Worm (Caenorhabditis elegans): ENCODE measurements around the gene ztf-18.

ztf-18 gene

DNA sequence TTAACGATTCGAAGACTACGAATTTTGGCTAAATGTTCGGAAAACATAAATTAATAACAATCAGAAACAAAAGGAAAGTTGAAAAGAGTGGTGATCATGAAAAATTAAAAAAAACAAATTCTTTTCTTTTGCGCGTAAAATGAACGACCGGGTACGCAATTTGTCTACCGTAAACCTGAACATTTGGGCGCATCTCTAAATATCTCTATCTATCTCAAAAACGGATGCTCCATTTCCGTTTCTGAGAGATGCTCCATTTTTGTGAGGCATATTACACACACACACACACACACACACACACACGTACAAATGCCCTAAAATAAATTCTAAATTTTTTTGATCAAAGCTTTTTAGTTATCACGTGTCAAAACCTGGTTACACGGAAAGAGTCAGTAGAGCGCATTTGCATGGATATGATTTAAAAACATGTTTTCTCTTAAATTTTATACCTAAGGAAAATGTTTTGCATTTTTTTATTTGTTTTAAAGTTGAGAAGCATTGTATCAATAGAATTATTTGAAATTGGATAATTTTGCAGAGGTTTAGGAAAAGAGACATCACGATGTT lies 6.4 kb downstream of the ztf-18 start (continued):
- no peak for TF ChIP-seq nhr-11 (tag; optimal IDR thresholded peaks at IDR 0.05)
- no peak for TF ChIP-seq ama-1 (optimal IDR thresholded peaks at IDR 0.05)
- peak in 1 of 2 experiments; percentile 52 for TF ChIP-seq lsy-2 (tag; optimal IDR thresholded peaks at IDR 0.05)
- no peak for TF ChIP-seq nhr-10 (tag; optimal IDR thresholded peaks at IDR 0.05)
- TF ChIP-seq fos-1 (tag; optimal IDR thresholded peaks at IDR 0.05), result no peak
- TF ChIP-seq hlh-30 (tag; optimal IDR thresholded peaks at IDR 0.05; ENCODE audit: insufficient read depth), result peak; percentile 50
- TF ChIP-seq daf-12 (tag; optimal IDR thresholded peaks at IDR 0.05), result no peak
- no peak for TF ChIP-seq daf-16 (GFP tag; optimal IDR thresholded peaks at IDR 0.05)
- peak; percentile 26 for TF ChIP-seq daf-16 (tag; optimal IDR thresholded peaks at IDR 0.05)
- TF ChIP-seq spr-1 (tag; optimal IDR thresholded peaks at IDR 0.05), result no peak
- TF ChIP-seq aha-1 (tag), result no peak
- TF ChIP-seq lin-1 (GFP tag; IDR thresholded peaks at IDR 0.05), result no peak

DNA sequence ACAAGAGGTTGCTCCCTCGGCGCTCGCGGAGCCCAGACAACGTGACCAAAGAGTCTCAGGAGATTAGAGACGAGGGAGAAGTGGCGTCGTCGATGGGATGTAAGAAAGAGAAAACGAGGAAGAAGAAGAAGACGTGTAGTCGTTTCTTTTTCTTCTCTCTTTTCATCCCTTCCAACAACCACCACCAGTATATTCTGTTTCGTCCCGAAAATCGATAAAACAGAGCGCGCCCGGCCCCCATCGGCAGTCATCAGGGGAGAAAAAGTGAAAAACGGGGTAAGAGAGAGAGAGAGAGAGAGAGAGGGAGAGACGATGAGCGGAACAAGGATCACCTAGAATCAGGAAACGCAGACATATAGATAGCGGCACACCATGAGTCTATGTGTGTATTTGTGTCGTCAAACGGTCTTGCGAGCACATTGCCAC lies 7.6 kb downstream of the ztf-18 start:
- TF ChIP-seq ces-1 (GFP tag; optimal IDR thresholded peaks at IDR 0.05) (no peak), nhr-237 (tag; optimal IDR thresholded peaks at IDR 0.05) (no peak), lin-39 (tag; optimal IDR thresholded peaks at IDR 0.05) (no peak), skn-1 (tag; optimal IDR thresholded peaks at IDR 0.05) (no peak), hif-1 (tag; optimal IDR thresholded peaks at IDR 0.05) (peak in 1 of 2 experiments; percentile 65), nhr-77 (tag; optimal IDR thresholded peaks at IDR 0.05) (no peak), unc-130 (GFP tag; optimal IDR thresholded peaks at IDR 0.05) (no peak), daf-16 (GFP tag; optimal IDR thresholded peaks at IDR 0.05) (no peak), daf-16 (tag; optimal IDR thresholded peaks at IDR 0.05) (peak; percentile 69), unc-39 (tag; optimal IDR thresholded peaks at IDR 0.05) (no peak), nhr-102 (tag; optimal IDR thresholded peaks at IDR 0.05) (no peak), egl-27 (tag; optimal IDR thresholded peaks at IDR 0.05) (no peak), aha-1 (tag) (peak; percentile 94), nhr-48 (tag; optimal IDR thresholded peaks at IDR 0.05) (no peak), daf-19 (GFP tag; conservative IDR thresholded peaks at IDR 0.05) (no peak), lir-3 (tag; optimal IDR thresholded peaks at IDR 0.05) (no peak), snpc-4 (tag; optimal IDR thresholded peaks at IDR 0.05) (no peak), pha-4 (GFP tag; IDR thresholded peaks at IDR 0.05) (no peak), pha-4 (tag; optimal IDR thresholded peaks at IDR 0.05) (no peak), lin-13 (GFP tag; optimal IDR thresholded peaks at IDR 0.05) (no peak), lim-7 (GFP tag; IDR thresholded peaks at IDR 0.05) (no peak), mxl-3 (GFP tag; optimal IDR thresholded peaks at IDR 0.05) (peak; percentile 88), php-3 (GFP tag; IDR thresholded peaks at IDR 0.05) (0 out of 2 replicates have a peak, but pooled peaks have one; percentile 40), mes-2 (tag; optimal IDR thresholded peaks at IDR 0.05; ENCODE audit: poor library complexity, severe bottlenecking) (peak; percentile 21), lin-15B (tag; optimal IDR thresholded peaks at IDR 0.05) (no peak), snpc-1.2 (GFP tag; IDR thresholded peaks at IDR 0.05) (peak; percentile 48; the same call in 1 of the 2 replicates), nhr-76 (tag; optimal IDR thresholded peaks at IDR 0.05) (no peak), fos-1 (tag; optimal IDR thresholded peaks at IDR 0.05) (no peak), saeg-2 (GFP tag; IDR thresholded peaks at IDR 0.05) (no peak), pqm-1 (tag; optimal IDR thresholded peaks at IDR 0.05) (peak; percentile 11), dmd-9 (GFP tag; IDR thresholded peaks at IDR 0.05) (no peak), ZK337.2 (GFP tag; IDR thresholded peaks at IDR 0.05) (no peak), egl-43 (GFP tag; IDR thresholded peaks at IDR 0.05) (peak; percentile 76), cey-2 (tag; optimal IDR thresholded peaks at IDR 0.05; ENCODE audit: borderline replicate concordance, insufficient read depth) (no peak), Y5F2A.4 (GFP tag; optimal IDR thresholded peaks at IDR 0.05) (no peak), nhr-10 (tag; optimal IDR thresholded peaks at IDR 0.05) (no peak), nhr-28 (tag; optimal IDR thresholded peaks at IDR 0.05) (peak; percentile 65), lin-1 (GFP tag; IDR thresholded peaks at IDR 0.05) (no peak), T20F7.1 (GFP tag; optimal IDR thresholded peaks at IDR 0.05) (peak; percentile 61), lin-38 (GFP tag; IDR thresholded peaks at IDR 0.05) (peak; percentile 50; the same call in 1 of the 2 replicates), ZK546.5 (tag; optimal IDR thresholded peaks at IDR 0.05) (no peak), lin-29 (GFP tag; IDR thresholded peaks at IDR 0.05) (no peak), F26F4.8 (GFP tag; conservative IDR thresholded peaks at IDR 0.05) (no peak), rbr-2 (tag; optimal IDR thresholded peaks at IDR 0.05) (peak; percentile 88)
